Worm (Caenorhabditis elegans): ENCODE measurements around the gene F42A10.6.

- no peak for TF ChIP-seq him-1 (tag; optimal IDR thresholded peaks at IDR 0.05)
- no peak for TF ChIP-seq W03F9.2 (tag; optimal IDR thresholded peaks at IDR 0.05)
These were observed 32.3 kb upstream of the F42A10.6 start, which contains the start of gene C23G10.1 for ce11 chrIII:6208984-6209383.

Data from whole organism, L4/young adult.